Worm (Caenorhabditis elegans) whole organism, L3 larva: ENCODE data around the gene acaa-2.

Experiments
- ZK546.5 ChIP-seq: sonication (generic microtip); optimal IDR thresholded peaks from 2 replicates; lab custom pipeline; 2017; ENCODE audit warnings: missing biosample characterization, missing genetic modification characterization
- ama-1 ChIP-seq: fragments of 150-350 bp; optimal IDR thresholded peaks from 2 replicates; lab custom pipeline; 2018
- ceh-16 ChIP-seq: sonication (generic microtip); optimal IDR thresholded peaks from 2 replicates; lab custom pipeline; 2017; ENCODE audit warnings: missing biosample characterization, missing genetic modification characterization
- ceh-28 ChIP-seq: fragments of 150-350 bp; optimal IDR thresholded peaks from 2 replicates; lab custom pipeline; 2014; ENCODE audit warnings: missing biosample characterization, missing genetic modification reagents, missing genetic modification characterization
- ceh-9 ChIP-seq: sonication (generic microtip); optimal IDR thresholded peaks from 2 replicates; lab custom pipeline; 2018; ENCODE audit warnings: missing biosample characterization, missing genetic modification characterization
- daf-12 ChIP-seq: fragments of 150-350 bp; optimal IDR thresholded peaks from 2 replicates; lab custom pipeline; 2014; ENCODE audit warnings: missing biosample characterization, missing genetic modification reagents, missing genetic modification characterization
- egl-27 ChIP-seq: sonication (generic microtip); optimal IDR thresholded peaks from 4 replicates; lab custom pipeline; 2017; ENCODE audit warnings: missing biosample characterization, missing genetic modification reagents, missing genetic modification characterization
- elt-1 ChIP-seq: fragments of 150-350 bp; optimal IDR thresholded peaks from 2 replicates; lab custom pipeline; 2014; ENCODE audit warnings: missing biosample characterization, missing genetic modification characterization
- elt-3 ChIP-seq, 3 experiments: fragments of 150-350 bp in 1 of 3; sonication (generic microtip) in 2 of 3; optimal IDR thresholded peaks; 2 replicates in 2 of 3; 4 replicates in 1 of 3; lab custom pipeline; 2014 to 2017; ENCODE audit warnings: missing biosample characterization in 3 of 3, missing genetic modification characterization in 3 of 3
- eor-1 ChIP-seq, 2 experiments: fragments of 150-350 bp; optimal IDR thresholded peaks; 2 replicates each; lab custom pipeline; 2014 to 2018; ENCODE audit warnings: missing biosample characterization in 2 of 2, missing genetic modification characterization in 2 of 2
- fkh-10 ChIP-seq: sonication (generic microtip); optimal IDR thresholded peaks from 2 replicates; lab custom pipeline; 2017; ENCODE audit warnings: missing biosample characterization, missing genetic modification reagents, missing genetic modification characterization
- fkh-2 ChIP-seq: fragments of 150-350 bp; optimal IDR thresholded peaks from 2 replicates; lab custom pipeline; 2014; ENCODE audit warnings: missing biosample characterization, missing genetic modification reagents, missing genetic modification characterization
- fos-1 ChIP-seq: fragments of 150-350 bp; optimal IDR thresholded peaks from 2 replicates; lab custom pipeline; 2014; ENCODE audit warnings: missing biosample characterization, missing genetic modification characterization
- hmg-11 ChIP-seq: sonication (generic microtip); optimal IDR thresholded peaks from 2 replicates; lab custom pipeline; 2016; ENCODE audit warnings: missing genetic modification characterization, missing compliant biosample characterization
- jun-1 ChIP-seq: fragments of 150-350 bp; optimal IDR thresholded peaks from 2 replicates; lab custom pipeline; 2014; ENCODE audit warnings: missing biosample characterization, missing genetic modification reagents, missing genetic modification characterization
- lin-39 ChIP-seq: fragments of 150-350 bp; optimal IDR thresholded peaks from 2 replicates; lab custom pipeline; 2018; ENCODE audit warnings: missing biosample characterization, missing genetic modification reagents, missing genetic modification characterization
- lsy-12 ChIP-seq: sonication (generic microtip); optimal IDR thresholded peaks from 2 replicates; lab custom pipeline; 2016; ENCODE audit warnings: mild to moderate bottlenecking, missing genetic modification characterization, missing compliant biosample characterization
- mdl-1 ChIP-seq: fragments of 150-350 bp; optimal IDR thresholded peaks from 2 replicates; lab custom pipeline; 2014; ENCODE audit warnings: missing biosample characterization, missing genetic modification characterization
- nfya-1 ChIP-seq: sonication (generic microtip); optimal IDR thresholded peaks from 2 replicates; lab custom pipeline; 2017; ENCODE audit warnings: missing genetic modification characterization, mild to moderate bottlenecking, missing compliant biosample characterization, antibody characterized with exemption, moderate library complexity; ENCODE audit not compliant: insufficient read depth
- nhr-11 ChIP-seq: fragments of 150-350 bp; optimal IDR thresholded peaks from 2 replicates; lab custom pipeline; 2014; ENCODE audit warnings: missing biosample characterization, missing genetic modification characterization
- nhr-23 ChIP-seq: fragments of 150-350 bp; optimal IDR thresholded peaks from 2 replicates; lab custom pipeline; 2014; ENCODE audit warnings: missing biosample characterization, missing genetic modification reagents, missing genetic modification characterization
- nhr-237 ChIP-seq: fragments of 150-350 bp; optimal IDR thresholded peaks from 2 replicates; lab custom pipeline; 2014; ENCODE audit warnings: missing biosample characterization, missing genetic modification characterization
- nhr-28 ChIP-seq: fragments of 150-350 bp; optimal IDR thresholded peaks from 2 replicates; lab custom pipeline; 2014; ENCODE audit warnings: missing biosample characterization, missing genetic modification characterization
- nhr-43 ChIP-seq: sonication (generic microtip); optimal IDR thresholded peaks from 2 replicates; lab custom pipeline; 2016; ENCODE audit warnings: mild to moderate bottlenecking, missing genetic modification characterization, missing compliant biosample characterization; ENCODE audit not compliant: poor library complexity, severe bottlenecking
- nhr-76 ChIP-seq: fragments of 150-350 bp; sonication (generic microtip); optimal IDR thresholded peaks from 5 replicates; lab custom pipeline; 2014; ENCODE audit warnings: missing biosample characterization, missing genetic modification characterization
- nhr-77 ChIP-seq: fragments of 150-350 bp; optimal IDR thresholded peaks from 2 replicates; lab custom pipeline; 2014; ENCODE audit warnings: missing biosample characterization, missing genetic modification characterization
- pha-4 ChIP-seq: fragments of 150-350 bp; optimal IDR thresholded peaks from 2 replicates; lab custom pipeline; 2014; ENCODE audit warnings: missing biosample characterization, missing genetic modification reagents, missing genetic modification characterization
- sea-2 ChIP-seq: fragments of 150-350 bp; sonication (generic microtip); optimal IDR thresholded peaks from 4 replicates; lab custom pipeline; 2014; ENCODE audit warnings: missing biosample characterization, missing genetic modification reagents, missing genetic modification characterization
- skn-1 ChIP-seq: fragments of 150-350 bp; optimal IDR thresholded peaks from 2 replicates; lab custom pipeline; 2014; ENCODE audit warnings: missing biosample characterization, missing genetic modification characterization
- snpc-4 ChIP-seq: fragments of 150-350 bp; optimal IDR thresholded peaks from 2 replicates; lab custom pipeline; 2014; ENCODE audit warnings: missing biosample characterization, missing genetic modification characterization
- tbx-2 ChIP-seq: sonication (generic microtip); optimal IDR thresholded peaks from 2 replicates; lab custom pipeline; 2016; ENCODE audit warnings: mild to moderate bottlenecking, missing genetic modification characterization, missing compliant biosample characterization
- unc-39 ChIP-seq: sonication (generic microtip); optimal IDR thresholded peaks from 4 replicates; lab custom pipeline; 2017; ENCODE audit warnings: missing biosample characterization, missing genetic modification characterization
- unc-62 ChIP-seq: fragments of 150-350 bp; sonication (generic microtip); optimal IDR thresholded peaks from 4 replicates; lab custom pipeline; 2014; ENCODE audit warnings: missing biosample characterization, missing genetic modification reagents, missing genetic modification characterization
- ztf-11 ChIP-seq: fragments of 150-350 bp; optimal IDR thresholded peaks from 2 replicates; lab custom pipeline; 2014; ENCODE audit warnings: missing biosample characterization, missing genetic modification characterization
- ztf-4 ChIP-seq: fragments of 150-350 bp; optimal IDR thresholded peaks from 2 replicates; lab custom pipeline; 2014; ENCODE audit warnings: missing biosample characterization, missing genetic modification characterization

The acaa-2 gene

DNA sequence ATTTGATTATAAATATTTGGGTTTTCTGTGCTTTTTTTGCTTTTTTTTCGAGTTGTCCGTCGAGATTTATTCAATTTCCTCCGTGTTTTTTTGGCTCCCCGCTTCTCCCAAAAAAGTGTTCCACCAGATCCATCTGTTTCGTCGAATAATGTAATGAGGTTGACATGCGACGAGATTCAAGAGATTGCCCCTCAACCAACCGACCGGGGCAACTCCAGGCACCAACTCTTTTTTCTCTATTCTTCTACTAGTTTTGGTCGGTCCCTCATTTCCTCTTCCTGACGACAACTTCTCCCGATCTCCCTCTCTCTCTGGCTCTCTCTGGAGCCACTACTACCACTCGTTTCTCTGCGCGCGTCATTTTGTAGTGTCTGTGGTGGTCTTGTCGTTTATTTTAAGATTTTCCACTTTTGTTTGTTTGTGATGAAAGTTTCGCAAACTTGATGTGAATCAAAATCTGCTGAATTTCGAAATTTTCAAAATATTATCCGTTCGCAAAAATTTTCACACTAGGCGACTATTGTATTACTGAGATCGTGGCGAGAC lies 3.1 kb downstream of the acaa-2 start:
- TF ChIP-seq nhr-76 (tag; lab: Kevin White, UChicago) (no peak), lin-39 (tag; lab: Kevin White, UChicago) (peak; percentile 50), ztf-4 (tag; lab: Kevin White, UChicago) (no peak), nfya-1 (tag; lab: Kevin White, UChicago) (peak; percentile 19), skn-1 (tag; lab: Kevin White, UChicago) (no peak), unc-62 (GFP tag; lab: Kevin White, UChicago) (no peak)

DNA sequence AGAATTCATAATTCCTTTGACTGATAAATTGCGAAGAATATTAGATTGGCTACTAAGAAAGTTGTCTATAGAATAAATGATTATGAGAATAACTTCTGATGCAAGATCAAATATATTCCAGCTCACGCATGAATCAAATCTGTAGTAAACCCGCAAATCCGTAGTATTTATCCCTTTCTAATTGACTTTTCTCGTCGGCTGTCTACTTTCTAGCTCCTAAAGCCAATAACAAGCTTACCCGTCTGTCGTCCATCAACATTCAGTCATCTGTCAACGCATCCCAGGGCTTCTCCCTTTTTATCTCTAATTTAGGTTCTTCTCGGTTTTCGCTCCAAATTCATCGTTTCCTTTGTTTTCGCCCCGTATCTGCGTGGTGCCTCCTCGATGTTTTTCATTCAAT lies 4.2 kb downstream of the acaa-2 start:
- TF ChIP-seq nhr-11 (no peak), snpc-4 (tag; lab: Kevin White, UChicago) (no peak), skn-1 (tag; lab: Kevin White, UChicago) (no peak), ceh-16 (tag; lab: Kevin White, UChicago) (no peak), tbx-2 (tag; lab: Kevin White, UChicago) (no peak), ztf-4 (tag; lab: Kevin White, UChicago) (no peak), nhr-28 (tag; lab: Kevin White, UChicago) (no peak), nhr-77 (tag; lab: Kevin White, UChicago) (no peak), ceh-9 (tag; lab: Kevin White, UChicago) (no peak), sea-2 (GFP tag; lab: Kevin White, UChicago) (no peak), hmg-11 (tag; lab: Kevin White, UChicago) (no peak), mdl-1 (tag; lab: Kevin White, UChicago) (no peak), elt-1 (tag; lab: Kevin White, UChicago) (no peak), pha-4 (tag; lab: Kevin White, UChicago) (no peak), egl-27 (tag; lab: Kevin White, UChicago) (no peak), lin-39 (tag; lab: Kevin White, UChicago) (no peak)
- TF ChIP-seq, all 47 proteins: peak for 0

DNA sequence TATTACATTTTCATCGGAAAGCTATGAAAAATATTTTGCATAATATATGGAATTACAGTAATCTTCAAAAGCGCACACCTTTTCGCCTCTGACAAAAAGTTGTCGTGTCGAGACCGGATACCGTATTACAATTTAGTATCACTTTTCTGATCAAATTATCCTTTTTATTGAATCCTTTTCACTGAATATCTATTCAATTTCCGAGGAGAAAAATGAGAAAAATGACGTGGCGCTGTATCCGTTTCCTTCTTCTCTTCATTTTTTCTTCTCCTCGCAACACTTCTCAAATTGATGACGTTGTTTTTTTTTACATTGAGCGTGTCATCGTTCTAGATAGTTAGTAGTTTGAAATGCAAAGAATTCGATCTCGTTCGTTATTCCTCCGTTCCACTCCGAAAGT lies 6.2 kb downstream of the acaa-2 start:
- no peak for TF ChIP-seq ztf-11
- TF ChIP-seq hmg-11 (tag; lab: Kevin White, UChicago): no peak
- no peak for TF ChIP-seq ztf-4 (tag; lab: Kevin White, UChicago)
- no peak for TF ChIP-seq ama-1 (lab: Kevin White, UChicago)
- no peak for TF ChIP-seq fkh-10 (GFP tag; lab: Kevin White, UChicago)
- TF ChIP-seq lsy-12 (tag; lab: Kevin White, UChicago): no peak
- TF ChIP-seq nhr-43 (tag; lab: Kevin White, UChicago): no peak
- no peak for TF ChIP-seq ZK546.5
- no peak for TF ChIP-seq nfya-1 (tag; lab: Kevin White, UChicago)
- TF ChIP-seq fkh-2 (tag; lab: Kevin White, UChicago): no peak
- TF ChIP-seq fos-1 (tag; lab: Kevin White, UChicago): no peak
- no peak for TF ChIP-seq nhr-23
- TF ChIP-seq elt-1 (tag; lab: Kevin White, UChicago): no peak
- TF ChIP-seq nhr-76 (tag; lab: Kevin White, UChicago): no peak
- TF ChIP-seq nhr-237 (tag; lab: Kevin White, UChicago): no peak
- TF ChIP-seq jun-1 (tag; lab: Kevin White, UChicago): no peak
- TF ChIP-seq nhr-77 (tag; lab: Kevin White, UChicago): no peak
- no peak for TF ChIP-seq daf-12 (tag; lab: Kevin White, UChicago)
- TF ChIP-seq egl-27 (tag; lab: Kevin White, UChicago): no peak
- no peak for TF ChIP-seq skn-1 (tag; lab: Kevin White, UChicago)
- TF ChIP-seq, all 47 proteins: peak for 0

DNA sequence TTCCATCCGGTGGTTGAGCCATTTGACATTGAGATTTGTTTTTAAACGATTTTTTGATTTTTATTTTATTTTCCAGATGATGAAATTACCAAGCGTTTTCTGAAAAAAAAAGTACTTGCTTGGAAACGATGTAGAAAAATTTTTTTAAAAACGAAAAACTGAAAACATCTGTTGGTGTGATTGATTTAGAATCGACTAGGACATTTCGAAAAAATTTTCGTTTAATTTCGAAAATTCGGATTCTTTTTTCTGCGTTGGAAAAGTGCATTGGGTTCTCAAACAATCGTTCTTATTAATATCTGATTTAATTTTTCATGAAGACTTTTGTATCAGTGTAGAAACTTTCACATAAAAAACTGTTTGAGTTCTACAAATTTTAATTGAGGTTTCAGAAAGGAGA lies 14.5 kb downstream of the acaa-2 start, which contains the start of gene F53A2.9:
Gene F53A2.9 (minus strand): TSS at position 101 of the 400 bp plus-strand sequence.
- TF ChIP-seq nhr-43 (tag; lab: Kevin White, UChicago) (no peak), ztf-11 (no peak), nhr-237 (tag; lab: Kevin White, UChicago) (no peak), skn-1 (tag; lab: Kevin White, UChicago) (no peak), pha-4 (tag; lab: Kevin White, UChicago) (no peak), elt-3 (tag; optimal IDR thresholded peaks at IDR 0.05; lab: Kevin White, UChicago) (no peak), ceh-28 (tag; lab: Kevin White, UChicago) (no peak), eor-1 (tag; optimal IDR thresholded peaks at IDR 0.05; lab: Kevin White, UChicago) (no peak), ceh-16 (tag; lab: Kevin White, UChicago) (no peak), unc-39 (tag; lab: Kevin White, UChicago) (no peak)
